Worm (Caenorhabditis elegans) whole organism, L4 larva: Measurements from ENCODE around the gene txt-13.

ENCODE experiments used
- F10B5.3 ChIP-seq: sonication (generic microtip); optimal IDR thresholded peaks from 2 replicates; lab custom pipeline; 2016; ENCODE audit warnings: mild to moderate bottlenecking, missing genetic modification characterization, missing compliant biosample characterization
- T20F7.1 ChIP-seq: fragments of 200-800 bp; sonication (Bioruptor generic); optimal IDR thresholded peaks from 2 replicates; lab custom pipeline; 2018; ENCODE audit warnings: mild to moderate bottlenecking, missing genetic modification characterization, missing compliant biosample characterization
- T26A8.4 ChIP-seq: fragments of 200-800 bp; sonication (Bioruptor generic); IDR thresholded peaks from 2 replicates; pipeline ENCODE4 v1.3.6; 2022; ENCODE audit warnings: missing genetic modification characterization, missing compliant biosample characterization
- Y48G9A.11 ChIP-seq: fragments of 200-800 bp; sonication (Bioruptor generic); IDR thresholded peaks from 2 replicates; pipeline ENCODE4 v1.3.6; 2022; ENCODE audit warnings: missing genetic modification reagents, missing genetic modification characterization, missing compliant biosample characterization
- Y75B8A.6 ChIP-seq: fragments of 200-800 bp; sonication (Bioruptor generic); IDR thresholded peaks from 2 replicates; pipeline ENCODE4 v1.3.6; 2022; ENCODE audit warnings: missing genetic modification reagents, missing genetic modification characterization, missing compliant biosample characterization
- ceh-82 ChIP-seq: sonication (generic microtip); optimal IDR thresholded peaks from 2 replicates; lab custom pipeline; 2017; ENCODE audit warnings: missing biosample characterization, missing genetic modification characterization
- ces-1 ChIP-seq: fragments of 150-350 bp; sonication (generic microtip); optimal IDR thresholded peaks from 4 replicates; lab custom pipeline; 2014; ENCODE audit warnings: missing biosample characterization, missing genetic modification reagents, missing genetic modification characterization
- ctbp-1 ChIP-seq: fragments of 200-800 bp; sonication (Bioruptor generic); IDR thresholded peaks from 2 replicates; pipeline ENCODE4 v1.3.6; 2022; ENCODE audit warnings: missing genetic modification reagents, missing genetic modification characterization, missing compliant biosample characterization
- daf-12 ChIP-seq: fragments of 150-350 bp; optimal IDR thresholded peaks from 2 replicates; lab custom pipeline; 2014; ENCODE audit warnings: missing biosample characterization, missing genetic modification reagents, missing genetic modification characterization
- daf-16 ChIP-seq, 3 experiments: sonication (generic microtip); optimal IDR thresholded peaks; 2 replicates each; lab custom pipeline; 2016 to 2017; ENCODE audit warnings: missing genetic modification characterization in 3 of 3, missing genetic modification reagents in 3 of 3, mild to moderate bottlenecking in 2 of 3, missing compliant biosample characterization in 2 of 3, missing biosample characterization in 1 of 3, moderate library complexity in 1 of 3
- daf-19 ChIP-seq: fragments of 200-800 bp; sonication (Bioruptor generic); conservative IDR thresholded peaks from 2 replicates; pipeline ENCODE4 v1.3.6; 2022; ENCODE audit warnings: missing genetic modification characterization, missing compliant biosample characterization
- dmd-8 ChIP-seq: fragments of 200-800 bp; sonication (Bioruptor generic); IDR thresholded peaks from 2 replicates; pipeline ENCODE4 v1.3.6; 2022; ENCODE audit warnings: missing genetic modification characterization, missing compliant biosample characterization
- dpl-1 ChIP-seq: fragments of 150-350 bp; optimal IDR thresholded peaks from 2 replicates; lab custom pipeline; 2014; ENCODE audit warnings: missing biosample characterization, missing genetic modification reagents, missing genetic modification characterization
- egl-27 ChIP-seq: sonication (generic microtip); optimal IDR thresholded peaks from 3 replicates; lab custom pipeline; 2017; ENCODE audit warnings: missing biosample characterization, missing genetic modification reagents, missing genetic modification characterization
- fos-1 ChIP-seq: fragments of 150-350 bp; optimal IDR thresholded peaks from 2 replicates; lab custom pipeline; 2014; ENCODE audit warnings: missing biosample characterization, missing genetic modification characterization
- gei-8 ChIP-seq: fragments of 200-800 bp; sonication (Bioruptor generic); optimal IDR thresholded peaks from 2 replicates; lab custom pipeline; 2018; ENCODE audit warnings: mild to moderate bottlenecking, missing genetic modification characterization, missing compliant biosample characterization
- jun-1 ChIP-seq: fragments of 150-350 bp; optimal IDR thresholded peaks from 2 replicates; lab custom pipeline; 2014; ENCODE audit warnings: missing biosample characterization, missing genetic modification reagents, missing genetic modification characterization
- lim-7 ChIP-seq: fragments of 200-800 bp; sonication (Bioruptor generic); IDR thresholded peaks from 2 replicates; pipeline ENCODE4 v1.3.6; 2022; ENCODE audit warnings: missing genetic modification characterization, missing compliant biosample characterization
- lin-1 ChIP-seq: fragments of 200-800 bp; sonication (Bioruptor generic); IDR thresholded peaks from 2 replicates; pipeline ENCODE4 v1.3.6; 2022; ENCODE audit warnings: missing genetic modification reagents, missing genetic modification characterization, missing compliant biosample characterization
- lin-15B ChIP-seq: fragments of 150-350 bp; sonication (generic microtip); optimal IDR thresholded peaks from 3 replicates; lab custom pipeline; 2014; ENCODE audit warnings: missing biosample characterization, missing genetic modification characterization
- lin-38 ChIP-seq: fragments of 200-800 bp; sonication (Bioruptor generic); IDR thresholded peaks from 2 replicates; pipeline ENCODE4 v1.3.6; 2022; ENCODE audit warnings: missing genetic modification reagents, missing genetic modification characterization, missing compliant biosample characterization
- lir-3 ChIP-seq: sonication (generic microtip); optimal IDR thresholded peaks from 2 replicates; lab custom pipeline; 2016; ENCODE audit warnings: mild to moderate bottlenecking, missing genetic modification characterization, missing compliant biosample characterization
- lsy-2 ChIP-seq, 2 experiments: fragments of 150-350 bp in 1 of 2; sonication (generic microtip) in 1 of 2; optimal IDR thresholded peaks; 2 replicates each; lab custom pipeline; 2014 to 2017; ENCODE audit warnings: missing biosample characterization in 2 of 2, missing genetic modification characterization in 2 of 2
- madf-5 ChIP-seq, 2 experiments: fragments of 200-800 bp; sonication (Bioruptor generic); IDR thresholded peaks; 2 replicates each; pipeline ENCODE4 v1.3.6; 2022; ENCODE audit warnings: missing compliant biosample characterization in 2 of 2, missing genetic modification characterization in 2 of 2
- madf-9 ChIP-seq: fragments of 200-800 bp; sonication (Bioruptor generic); conservative IDR thresholded peaks from 2 replicates; pipeline ENCODE4 v1.3.6; 2022; ENCODE audit warnings: missing genetic modification reagents, missing genetic modification characterization, missing compliant biosample characterization
- mdl-1 ChIP-seq, 2 experiments: fragments of 150-350 bp in 1 of 2; sonication (generic microtip) in 1 of 2; optimal IDR thresholded peaks; 2 replicates each; lab custom pipeline; 2014 to 2017; ENCODE audit warnings: missing biosample characterization in 2 of 2, missing genetic modification characterization in 2 of 2
- mdt-29 ChIP-seq: fragments of 200-800 bp; sonication (Bioruptor generic); IDR thresholded peaks from 2 replicates; pipeline ENCODE4 v1.3.6; 2022; ENCODE audit warnings: missing genetic modification reagents, missing genetic modification characterization, missing compliant biosample characterization
- mes-2 ChIP-seq: sonication (generic microtip); optimal IDR thresholded peaks from 2 replicates; lab custom pipeline; 2016; ENCODE audit warnings: missing genotype, mild to moderate bottlenecking, missing genetic modification characterization, missing compliant biosample characterization; ENCODE audit not compliant: poor library complexity, severe bottlenecking
- mxl-2 ChIP-seq: fragments of 200-800 bp; sonication (Bioruptor generic); conservative IDR thresholded peaks from 2 replicates; pipeline ENCODE4 v1.3.6; 2022; ENCODE audit warnings: missing genetic modification reagents, missing genetic modification characterization, missing compliant biosample characterization
- nhr-10 ChIP-seq: fragments of 150-350 bp; optimal IDR thresholded peaks from 2 replicates; lab custom pipeline; 2014; ENCODE audit warnings: missing biosample characterization, missing genetic modification characterization
- nhr-102 ChIP-seq: sonication (generic microtip); optimal IDR thresholded peaks from 2 replicates; lab custom pipeline; 2016; ENCODE audit warnings: mild to moderate bottlenecking, missing genetic modification characterization, moderate library complexity, missing compliant biosample characterization
- nhr-11 ChIP-seq: fragments of 150-350 bp; optimal IDR thresholded peaks from 2 replicates; lab custom pipeline; 2014; ENCODE audit warnings: missing biosample characterization, missing genetic modification characterization
- nhr-237 ChIP-seq: sonication (generic microtip); optimal IDR thresholded peaks from 2 replicates; lab custom pipeline; 2017; ENCODE audit warnings: missing biosample characterization, missing genetic modification characterization
- nhr-25 ChIP-seq: sonication (generic microtip); optimal IDR thresholded peaks from 2 replicates; lab custom pipeline; 2017; ENCODE audit warnings: missing genetic modification characterization, mild to moderate bottlenecking, missing compliant biosample characterization, antibody characterized with exemption, moderate library complexity, borderline replicate concordance; ENCODE audit not compliant: insufficient read depth
- nhr-28 ChIP-seq: fragments of 150-350 bp; optimal IDR thresholded peaks from 2 replicates; lab custom pipeline; 2014; ENCODE audit warnings: missing biosample characterization, missing genetic modification characterization
- nhr-41 ChIP-seq: fragments of 200-800 bp; sonication (Bioruptor generic); IDR thresholded peaks from 2 replicates; pipeline ENCODE4 v1.3.6; 2022; ENCODE audit warnings: missing genetic modification reagents, missing genetic modification characterization, missing compliant biosample characterization
- nhr-6 ChIP-seq: fragments of 150-350 bp; optimal IDR thresholded peaks from 2 replicates; lab custom pipeline; 2014; ENCODE audit warnings: missing biosample characterization, missing genetic modification characterization
- pha-4 ChIP-seq, 2 experiments: fragments of 150-350 bp in 1 of 2; fragments of 200-800 bp in 1 of 2; sonication (Bioruptor generic) in 1 of 2; IDR thresholded peaks in 1 of 2; optimal IDR thresholded peaks in 1 of 2; 2 replicates each; pipeline versions ENCODE4 v1.3.6 to Lab custom; 2014 to 2022; ENCODE audit warnings: missing genetic modification characterization in 2 of 2, missing genetic modification reagents in 2 of 2, missing biosample characterization in 1 of 2, missing compliant biosample characterization in 1 of 2
- php-3 ChIP-seq: fragments of 200-800 bp; sonication (Bioruptor generic); IDR thresholded peaks from 2 replicates; pipeline ENCODE4 v1.3.6; 2022; ENCODE audit warnings: missing genetic modification reagents, missing genetic modification characterization, missing compliant biosample characterization
- pqm-1 ChIP-seq: sonication (generic microtip); optimal IDR thresholded peaks from 2 replicates; lab custom pipeline; 2017; ENCODE audit warnings: missing biosample characterization, missing genetic modification characterization
- saeg-2 ChIP-seq: fragments of 200-800 bp; sonication (Bioruptor generic); IDR thresholded peaks from 2 replicates; pipeline ENCODE4 v1.3.6; 2022; ENCODE audit warnings: missing genetic modification reagents, missing genetic modification characterization, missing compliant biosample characterization
- snpc-1.2 ChIP-seq: fragments of 200-800 bp; sonication (Bioruptor generic); IDR thresholded peaks from 2 replicates; pipeline ENCODE4 v1.3.6; 2022; ENCODE audit warnings: missing genetic modification reagents, missing genetic modification characterization, missing compliant biosample characterization
- snpc-4 ChIP-seq: fragments of 150-350 bp; optimal IDR thresholded peaks from 2 replicates; lab custom pipeline; 2014; ENCODE audit warnings: missing biosample characterization, missing genetic modification characterization
- unc-130 ChIP-seq: sonication (generic microtip); optimal IDR thresholded peaks from 2 replicates; lab custom pipeline; 2016; ENCODE audit warnings: missing genetic modification reagents, missing genetic modification characterization, missing compliant biosample characterization
- ztf-7 ChIP-seq: fragments of 150-350 bp; optimal IDR thresholded peaks from 2 replicates; lab custom pipeline; 2014; ENCODE audit warnings: missing biosample characterization, missing genetic modification characterization

The txt-13 gene

ce11 chrII:10555484-10556075 is 14.8 kb upstream of the txt-13 start (continued):
- TF ChIP-seq mdl-1 (tag; optimal IDR thresholded peaks at IDR 0.05; lab: Kevin White, UChicago) (peak; percentile 43 to 47), nhr-25 (tag; lab: Kevin White, UChicago) (peak; percentile 40), ces-1 (GFP tag; lab: Kevin White, UChicago) (no peak), lin-1 (GFP tag; lab: Robert Waterston, UW) (peak; percentile 7; the same call in 1 of the 2 replicates), Y75B8A.6 (GFP tag; lab: Robert Waterston, UW) (no peak), nhr-11 (peak; percentile 82), T20F7.1 (GFP tag; lab: Kevin White, UChicago) (peak; percentile 6), nhr-237 (tag; lab: Kevin White, UChicago) (no peak), snpc-4 (tag; lab: Kevin White, UChicago) (no peak), madf-9 (0 out of 2 replicates have a peak, but pooled peaks have one; percentile 12), unc-130 (no peak), pqm-1 (tag; lab: Kevin White, UChicago) (peak; percentile 5), pha-4 (GFP tag; IDR thresholded peaks at IDR 0.05; lab: Robert Waterston, UW) (no peak), pha-4 (tag; optimal IDR thresholded peaks at IDR 0.05; lab: Kevin White, UChicago) (no peak), mdt-29 (GFP tag; lab: Robert Waterston, UW) (peak; percentile 85), fos-1 (tag; lab: Kevin White, UChicago) (no peak), lsy-2 (tag; optimal IDR thresholded peaks at IDR 0.05; lab: Kevin White, UChicago) (peak; percentile 12 to 20), Y48G9A.11 (GFP tag; lab: Robert Waterston, UW) (no peak), F10B5.3 (tag; lab: Kevin White, UChicago) (no peak), ztf-7 (tag; lab: Kevin White, UChicago) (peak; percentile 9), gei-8 (GFP tag; lab: Kevin White, UChicago) (no peak), lir-3 (tag; lab: Kevin White, UChicago) (no peak), saeg-2 (GFP tag; lab: Robert Waterston, UW) (peak; percentile 70), daf-19 (GFP tag; lab: Robert Waterston, UW) (0 out of 2 replicates have a peak, but pooled peaks have one; percentile 9), mes-2 (tag; lab: Kevin White, UChicago) (peak; percentile 48), dpl-1 (GFP tag; lab: Kevin White, UChicago) (peak; percentile 17), madf-5 (GFP tag; IDR thresholded peaks at IDR 0.05; lab: Robert Waterston, UW) (no peak), lin-38 (GFP tag; lab: Robert Waterston, UW) (peak; percentile 48), ctbp-1 (GFP tag; lab: Robert Waterston, UW) (0 out of 2 replicates have a peak, but pooled peaks have one; percentile 45), dmd-8 (GFP tag; lab: Robert Waterston, UW) (no peak), mxl-2 (GFP tag; lab: Robert Waterston, UW) (0 out of 2 replicates have a peak, but pooled peaks have one; percentile 8), nhr-41 (peak; percentile 52; the same call in 1 of the 2 replicates)
- TF ChIP-seq, all 104 proteins: peak for 46

ce11 chrII:10556550-10557205 is 13.7 kb upstream of the txt-13 start:
- TF ChIP-seq snpc-1.2 (GFP tag; lab: Robert Waterston, UW), result no peak
- no peak for TF ChIP-seq php-3 (GFP tag; lab: Robert Waterston, UW)
- TF ChIP-seq egl-27 (tag; lab: Kevin White, UChicago), result no peak
- no peak for TF ChIP-seq fos-1 (tag; lab: Kevin White, UChicago)
- peak; percentile 20 for TF ChIP-seq mes-2 (tag; lab: Kevin White, UChicago)
- no peak for TF ChIP-seq snpc-4 (tag; lab: Kevin White, UChicago)
- TF ChIP-seq mxl-2 (GFP tag; lab: Robert Waterston, UW), result no peak
- TF ChIP-seq lsy-2 (tag; optimal IDR thresholded peaks at IDR 0.05; lab: Kevin White, UChicago), result no peak
- no peak for TF ChIP-seq jun-1 (tag; lab: Kevin White, UChicago)
- TF ChIP-seq mdl-1 (tag; optimal IDR thresholded peaks at IDR 0.05; lab: Kevin White, UChicago), result no peak
- no peak for TF ChIP-seq nhr-102 (tag; lab: Kevin White, UChicago)
- no peak for TF ChIP-seq nhr-25 (tag; lab: Kevin White, UChicago)
- TF ChIP-seq lim-7 (GFP tag; lab: Robert Waterston, UW), result no peak
- TF ChIP-seq ceh-82 (tag; lab: Kevin White, UChicago), result no peak
- no peak for TF ChIP-seq daf-16 (GFP tag; optimal IDR thresholded peaks at IDR 0.05; lab: Kevin White, UChicago)
- peak; percentile 82 for TF ChIP-seq daf-16 (tag; optimal IDR thresholded peaks at IDR 0.05; lab: Kevin White, UChicago)
- no peak for TF ChIP-seq nhr-6 (tag; lab: Kevin White, UChicago)
- no peak; the same call in 1 of the 2 replicates for TF ChIP-seq T26A8.4 (GFP tag; lab: Robert Waterston, UW)
- no peak for TF ChIP-seq daf-12 (tag; lab: Kevin White, UChicago)
- no peak for TF ChIP-seq lin-15B (tag; lab: Kevin White, UChicago)
- no peak for TF ChIP-seq dmd-8 (GFP tag; lab: Robert Waterston, UW)
- peak; percentile 31 for TF ChIP-seq nhr-10 (tag; lab: Kevin White, UChicago)
- peak; percentile 16 for TF ChIP-seq nhr-28
- TF ChIP-seq nhr-41, result 0 out of 2 replicates have a peak, but pooled peaks have one; percentile 24
